Worm (Caenorhabditis elegans) whole organism, mixed stage, embryonic: ENCODE results near the gene lgc-20.

Experiments used
- ces-1 ChIP-seq: fragments of 150-350 bp; optimal IDR thresholded peaks from 2 replicates; lab custom pipeline; 2014; ENCODE audit warnings: missing biosample characterization, missing genetic modification reagents, missing genetic modification characterization
- nhr-28 ChIP-seq: fragments of 150-350 bp; optimal IDR thresholded peaks from 2 replicates; lab custom pipeline; 2014; ENCODE audit warnings: missing biosample characterization, missing genetic modification characterization
- zip-8 ChIP-seq: fragments of 150-350 bp; optimal IDR thresholded peaks from 2 replicates; lab custom pipeline; 2014; ENCODE audit warnings: missing biosample characterization, missing genetic modification characterization

- TF ChIP-seq ces-1 (GFP tag; lab: Kevin White, UChicago): no peak
- TF ChIP-seq nhr-28 (tag; lab: Kevin White, UChicago): no peak
- TF ChIP-seq zip-8 (tag; lab: Kevin White, UChicago): no peak
Observed at ce11 chrII:11353471-11353870, 10.1 kb upstream of the lgc-20 start.
